Fruit fly (Drosophila melanogaster) whole organism, embryonic: ENCODE measurements around the gene dj-1beta.

ENCODE experiments used
- Abd-B ChIP-seq: fragments of 200-800 bp; sonication (Bioruptor generic); optimal IDR thresholded peaks from 2 replicates; lab custom pipeline; 2018; ENCODE audit warnings: missing biosample characterization, mild to moderate bottlenecking, missing genetic modification characterization, moderate library complexity
- Asciz ChIP-seq: fragments of 200-800 bp; sonication (Bioruptor generic); optimal IDR thresholded peaks from 2 replicates; lab custom pipeline; 2017; ENCODE audit warnings: missing biosample characterization, mild to moderate bottlenecking, missing genetic modification characterization, missing genetic modification reagents
- CG10274 ChIP-seq: fragments of 200-800 bp; sonication (Bioruptor generic); optimal IDR thresholded peaks from 3 replicates; lab custom pipeline; 2017; ENCODE audit warnings: missing biosample characterization, mild to moderate bottlenecking, missing genetic modification characterization
- CG12769 ChIP-seq: fragments of 200-800 bp; sonication (Bioruptor generic); optimal IDR thresholded peaks from 2 replicates; lab custom pipeline; 2019; ENCODE audit warnings: missing biosample characterization, mild to moderate bottlenecking, missing genetic modification characterization, moderate library complexity
- CG15479 ChIP-seq: fragments of 200-800 bp; sonication (Bioruptor generic); optimal IDR thresholded peaks from 3 replicates; lab custom pipeline; 2019; ENCODE audit warnings: missing biosample characterization, mild to moderate bottlenecking, missing genetic modification characterization, moderate library complexity
- CG15601 ChIP-seq: fragments of 200-800 bp; sonication (Bioruptor generic); optimal IDR thresholded peaks from 3 replicates; lab custom pipeline; 2019; ENCODE audit warnings: missing biosample characterization, mild to moderate bottlenecking, missing genetic modification characterization, moderate library complexity
- CG1602 ChIP-seq: fragments of 200-800 bp; sonication (Bioruptor generic); optimal IDR thresholded peaks from 3 replicates; lab custom pipeline; 2016; ENCODE audit warnings: missing biosample characterization, missing genetic modification characterization
- CG17912 ChIP-seq: fragments of 200-800 bp; sonication (Bioruptor generic); optimal IDR thresholded peaks from 2 replicates; lab custom pipeline; 2018; ENCODE audit warnings: missing biosample characterization, mild to moderate bottlenecking, missing genetic modification characterization
- CG18262 ChIP-seq: fragments of 200-800 bp; optimal IDR thresholded peaks from 3 replicates; lab custom pipeline; 2019; ENCODE audit warnings: missing biosample characterization, mild to moderate bottlenecking, missing genetic modification characterization, moderate library complexity
- CG18476 ChIP-seq: fragments of 200-800 bp; sonication (Bioruptor generic); optimal IDR thresholded peaks from 2 replicates; lab custom pipeline; 2016; ENCODE audit warnings: missing biosample characterization, mild to moderate bottlenecking, missing genetic modification characterization
- CG2120 ChIP-seq: fragments of 200-800 bp; sonication (Bioruptor generic); optimal IDR thresholded peaks from 3 replicates; lab custom pipeline; 2016; ENCODE audit warnings: missing biosample characterization, missing genetic modification characterization
- CG31388 ChIP-seq: fragments of 200-800 bp; sonication (Bioruptor generic); optimal IDR thresholded peaks from 2 replicates; lab custom pipeline; 2016; ENCODE audit warnings: missing biosample characterization, missing genetic modification characterization
- CG31441 ChIP-seq: fragments of 200-800 bp; sonication (Bioruptor generic); IDR thresholded peaks from 2 replicates; pipeline ENCODE4 v1.3.6; 2022; ENCODE audit warnings: missing biosample characterization, missing genetic modification characterization
- CG4360 ChIP-seq: fragments of 200-800 bp; sonication (Bioruptor generic); IDR thresholded peaks from 2 replicates; pipeline ENCODE4 v1.3.6; 2022; ENCODE audit warnings: missing biosample characterization, missing genetic modification characterization
- CG5245 ChIP-seq: fragments of 200-800 bp; sonication (Bioruptor generic); optimal IDR thresholded peaks from 3 replicates; lab custom pipeline; 2016; ENCODE audit warnings: missing biosample characterization, missing genetic modification characterization
- CG6175 ChIP-seq: fragments of 200-800 bp; sonication (Bioruptor generic); IDR thresholded peaks from 3 replicates; pipeline ENCODE4 v1.3.6; 2022; ENCODE audit warnings: missing biosample characterization, missing genetic modification characterization
- CG9215 ChIP-seq: fragments of 200-800 bp; sonication (Bioruptor generic); IDR thresholded peaks from 2 replicates; pipeline ENCODE4 v1.3.6; 2022; ENCODE audit warnings: missing biosample characterization, missing genetic modification characterization
- CG9727 ChIP-seq: fragments of 200-800 bp; sonication (Bioruptor generic); optimal IDR thresholded peaks from 3 replicates; lab custom pipeline; 2017; ENCODE audit warnings: missing biosample characterization, mild to moderate bottlenecking, missing genetic modification characterization
- D ChIP-seq, 2 experiments: fragments of 200-800 bp in 1 of 2; fragments of >200 bp in 1 of 2; sonication (Bioruptor generic) in 1 of 2; optimal IDR thresholded peaks; 2 replicates in 1 of 2; 3 replicates in 1 of 2; lab custom pipeline; 2017; ENCODE audit warnings: mild to moderate bottlenecking in 1 of 2, missing biosample characterization in 1 of 2, missing genetic modification characterization in 1 of 2, missing genetic modification reagents in 1 of 2
- Elba2 ChIP-seq: fragments of 200-800 bp; sonication (Bioruptor generic); optimal IDR thresholded peaks from 3 replicates; lab custom pipeline; 2016; ENCODE audit warnings: missing biosample characterization, missing genetic modification characterization
- Fer2 ChIP-seq: fragments of 200-800 bp; sonication (Bioruptor generic); optimal IDR thresholded peaks from 2 replicates; lab custom pipeline; 2018; ENCODE audit warnings: missing biosample characterization, mild to moderate bottlenecking, missing genetic modification characterization, moderate library complexity
- Max ChIP-seq: fragments of 200-800 bp; sonication (Bioruptor generic); optimal IDR thresholded peaks from 2 replicates; lab custom pipeline; 2016; ENCODE audit warnings: missing biosample characterization, mild to moderate bottlenecking, missing genetic modification characterization
- NC2α ChIP-seq: fragments of 200-800 bp; sonication (Bioruptor generic); optimal IDR thresholded peaks from 2 replicates; lab custom pipeline; 2016; ENCODE audit warnings: missing biosample characterization, missing genetic modification characterization
- Opbp ChIP-seq: fragments of 200-800 bp; sonication (Bioruptor generic); IDR thresholded peaks from 3 replicates; pipeline ENCODE4 v1.3.6; 2022; ENCODE audit warnings: missing biosample characterization, missing genetic modification characterization; ENCODE audit not compliant: partially characterized antibody
- Ptx1 ChIP-seq: fragments of 200-800 bp; sonication (Bioruptor generic); IDR thresholded peaks from 2 replicates; pipeline ENCODE4 v1.3.6; 2022; ENCODE audit warnings: missing biosample characterization, missing genetic modification characterization
- Side ChIP-seq: fragments of 200-800 bp; sonication (Bioruptor generic); optimal IDR thresholded peaks from 2 replicates; lab custom pipeline; 2016; ENCODE audit warnings: missing biosample characterization, missing genetic modification characterization
- Sry-δ ChIP-seq: fragments of 200-800 bp; sonication (Bioruptor generic); optimal IDR thresholded peaks from 2 replicates; lab custom pipeline; 2016; ENCODE audit warnings: missing biosample characterization, missing genetic modification characterization
- Ssrp ChIP-seq: fragments of 200-800 bp; sonication (Bioruptor generic); optimal IDR thresholded peaks from 2 replicates; lab custom pipeline; 2018; ENCODE audit warnings: missing biosample characterization, mild to moderate bottlenecking, missing genetic modification characterization, moderate library complexity
- ac ChIP-seq: fragments of 200-800 bp; sonication (Bioruptor generic); optimal IDR thresholded peaks from 3 replicates; lab custom pipeline; 2017; ENCODE audit warnings: missing biosample characterization, mild to moderate bottlenecking, missing genetic modification characterization
- bab2 ChIP-seq: fragments of 200-800 bp; sonication (Bioruptor generic); optimal IDR thresholded peaks from 2 replicates; lab custom pipeline; 2016; ENCODE audit warnings: missing biosample characterization, missing genetic modification characterization
- bigmax ChIP-seq: fragments of 200-800 bp; sonication (Bioruptor generic); optimal IDR thresholded peaks from 2 replicates; lab custom pipeline; 2018; ENCODE audit warnings: missing biosample characterization, mild to moderate bottlenecking, missing genetic modification characterization
- dimm ChIP-seq: fragments of 200-800 bp; sonication (Bioruptor generic); IDR thresholded peaks from 2 replicates; pipeline ENCODE4 v1.3.6; 2022; ENCODE audit warnings: missing biosample characterization, missing genetic modification characterization
- gem ChIP-seq: fragments of 200-800 bp; sonication (Bioruptor generic); optimal IDR thresholded peaks from 2 replicates; lab custom pipeline; 2019; ENCODE audit warnings: missing biosample characterization, mild to moderate bottlenecking, missing genetic modification characterization, moderate library complexity
- hth ChIP-seq: fragments of >200 bp; optimal IDR thresholded peaks from 2 replicates; lab custom pipeline; 2017; ENCODE audit warnings: inconsistent platforms
- jigr1 ChIP-seq: fragments of 200-800 bp; sonication (Bioruptor generic); IDR thresholded peaks from 3 replicates; pipeline ENCODE4 v1.3.6; 2022; ENCODE audit warnings: missing biosample characterization, missing genetic modification characterization
- kah ChIP-seq: fragments of 200-800 bp; sonication (Bioruptor generic); optimal IDR thresholded peaks from 2 replicates; lab custom pipeline; 2018; ENCODE audit warnings: missing biosample characterization, mild to moderate bottlenecking, missing genetic modification characterization
- lbe ChIP-seq: fragments of 200-800 bp; sonication (Bioruptor generic); optimal IDR thresholded peaks from 2 replicates; lab custom pipeline; 2016; ENCODE audit warnings: missing biosample characterization, mild to moderate bottlenecking, missing genetic modification characterization
- p53 ChIP-seq: fragments of 200-800 bp; sonication (Bioruptor generic); optimal IDR thresholded peaks from 2 replicates; lab custom pipeline; 2016; ENCODE audit warnings: missing biosample characterization, missing genetic modification characterization
- pros ChIP-seq: fragments of 200-800 bp; sonication (Bioruptor generic); optimal IDR thresholded peaks from 3 replicates; lab custom pipeline; 2019; ENCODE audit warnings: missing biosample characterization, mild to moderate bottlenecking, missing genetic modification characterization, moderate library complexity
- pum ChIP-seq: fragments of 200-800 bp; sonication (Bioruptor generic); optimal IDR thresholded peaks from 2 replicates; lab custom pipeline; 2016; ENCODE audit warnings: missing biosample characterization, missing genetic modification characterization
- scrt ChIP-seq: fragments of 200-800 bp; sonication (Bioruptor generic); optimal IDR thresholded peaks from 2 replicates; lab custom pipeline; 2018; ENCODE audit warnings: missing biosample characterization, mild to moderate bottlenecking, missing genetic modification characterization, moderate library complexity
- sens-2 ChIP-seq: fragments of 200-800 bp; sonication (Bioruptor generic); IDR thresholded peaks from 2 replicates; pipeline ENCODE4 v1.3.6; 2022; ENCODE audit warnings: missing biosample characterization, missing genetic modification characterization
- seq ChIP-seq: fragments of 200-800 bp; sonication (Bioruptor generic); IDR thresholded peaks from 2 replicates; pipeline ENCODE4 v1.3.6; 2022; ENCODE audit warnings: missing biosample characterization, missing genetic modification characterization
- slou ChIP-seq: fragments of 200-800 bp; sonication (Bioruptor generic); optimal IDR thresholded peaks from 3 replicates; lab custom pipeline; 2016; ENCODE audit warnings: missing biosample characterization, missing genetic modification characterization
- sqz ChIP-seq: fragments of 200-800 bp; sonication (Bioruptor generic); optimal IDR thresholded peaks from 3 replicates; lab custom pipeline; 2018; ENCODE audit warnings: missing biosample characterization, mild to moderate bottlenecking, missing genetic modification characterization
- tll ChIP-seq, 2 experiments: fragments of 200-800 bp in 1 of 2; fragments of >200 bp in 1 of 2; sonication (Bioruptor generic) in 1 of 2; optimal IDR thresholded peaks; 2 replicates each; lab custom pipeline; 2017 to 2019; ENCODE audit warnings: missing biosample characterization in 2 of 2, missing genetic modification characterization in 2 of 2, mild to moderate bottlenecking in 1 of 2, moderate library complexity in 1 of 2
- twi ChIP-seq: fragments of 200-800 bp; optimal IDR thresholded peaks from 2 replicates; lab custom pipeline; 2019; ENCODE audit warnings: missing biosample characterization, mild to moderate bottlenecking, missing genetic modification characterization, moderate library complexity
- yki ChIP-seq: fragments of >200 bp; optimal IDR thresholded peaks from 3 replicates; lab custom pipeline; 2018
- zen ChIP-seq: fragments of 200-800 bp; sonication (Bioruptor generic); optimal IDR thresholded peaks from 3 replicates; lab custom pipeline; 2018; ENCODE audit warnings: missing biosample characterization, mild to moderate bottlenecking, missing genetic modification characterization, moderate library complexity

Gene dj-1beta

DNA sequence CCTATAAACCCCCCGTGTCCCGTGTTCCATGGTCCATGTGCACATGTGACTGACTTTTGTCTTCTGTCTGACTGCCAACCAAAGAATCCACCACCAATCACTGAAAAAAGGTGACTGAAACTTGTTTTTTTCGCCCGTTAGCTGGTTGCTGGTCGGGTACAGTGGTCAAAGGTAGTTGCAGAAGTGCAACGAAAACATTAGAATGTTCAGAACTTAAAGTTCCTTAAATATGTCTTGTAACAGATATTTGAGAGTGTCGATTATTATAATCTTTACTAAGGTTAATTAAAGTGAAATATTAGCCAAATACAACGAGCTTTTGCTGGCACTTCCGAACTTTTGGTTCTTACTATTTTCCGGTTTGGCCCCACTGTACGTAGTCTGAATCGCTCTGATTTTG, 45.8 kb upstream of the dj-1beta start (continued):
- TF ChIP-seq lbe (GFP tag; lab: Kevin White, UChicago) (peak; percentile 22), zen (tag; lab: Kevin White, UChicago) (peak; percentile 52), Abd-B (no peak), jigr1 (GFP tag; lab: Robert Waterston, UW) (no peak), dimm (GFP tag; lab: Robert Waterston, UW) (no peak), sens-2 (GFP tag; lab: Robert Waterston, UW) (peak; percentile 56; the same call in 1 of the 2 replicates), CG1602 (GFP tag; lab: Kevin White, UChicago) (peak; percentile 34), Asciz (GFP tag; lab: Kevin White, UChicago) (peak; percentile 38), gem (peak; percentile 75), CG9215 (GFP tag; lab: Robert Waterston, UW) (no peak), CG18262 (tag; lab: Kevin White, UChicago) (peak; percentile 79), CG18476 (GFP tag; lab: Kevin White, UChicago) (peak; percentile 51), seq (GFP tag; lab: Robert Waterston, UW) (0 out of 2 replicates have a peak, but pooled peaks have one; percentile 23), Ssrp (tag; lab: Kevin White, UChicago) (peak; percentile 45), bigmax (GFP tag; lab: Kevin White, UChicago) (no peak)

DNA sequence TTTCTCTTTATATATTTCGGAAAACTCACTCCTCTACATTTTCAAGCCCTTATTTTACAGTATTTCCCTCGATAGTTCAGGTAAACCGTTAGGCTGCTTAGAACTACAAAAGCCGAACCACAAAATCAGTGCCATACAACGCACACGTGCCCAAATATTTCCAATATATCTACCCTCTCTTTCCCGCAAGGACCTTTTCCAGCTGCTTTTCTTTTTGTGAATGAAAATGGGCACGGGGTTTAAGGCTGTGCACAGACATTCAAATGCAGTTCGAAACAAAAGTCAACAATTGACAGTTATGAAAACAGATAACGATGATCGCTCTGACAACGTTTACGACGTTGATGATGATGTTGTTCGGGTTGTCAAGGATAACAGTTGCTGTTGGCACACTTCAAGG, 44.7 kb upstream of the dj-1beta start:
- peak in 1 of 2 experiments; percentile 98 for TF ChIP-seq tll (GFP tag; optimal IDR thresholded peaks at IDR 0.05; lab: Kevin White, UChicago)
- no peak for TF ChIP-seq CG17912 (GFP tag; lab: Kevin White, UChicago)
- peak; percentile 71 for TF ChIP-seq pros (GFP tag; lab: Kevin White, UChicago)
- peak; percentile 56 for TF ChIP-seq ac (GFP tag; lab: Kevin White, UChicago)
- peak; percentile 55 for TF ChIP-seq CG15479
- TF ChIP-seq Opbp (GFP tag; lab: Robert Waterston, UW), result no peak
- TF ChIP-seq twi (tag; lab: Kevin White, UChicago), result peak; percentile 91
- no peak for TF ChIP-seq CG4360 (GFP tag; lab: Robert Waterston, UW)
- no peak for TF ChIP-seq CG9215 (GFP tag; lab: Robert Waterston, UW)
- no peak for TF ChIP-seq Fer2
- TF ChIP-seq CG12769, result no peak
- TF ChIP-seq zen (tag; lab: Kevin White, UChicago), result peak; percentile 64
- no peak for TF ChIP-seq CG5245 (GFP tag; lab: Kevin White, UChicago)
- no peak for TF ChIP-seq CG31441 (GFP tag; lab: Robert Waterston, UW)
- no peak for TF ChIP-seq p53
- TF ChIP-seq D (optimal IDR thresholded peaks at IDR 0.05; lab: Kevin White, UChicago), result peak; percentile 78
- no peak for TF ChIP-seq D (GFP tag; optimal IDR thresholded peaks at IDR 0.05; lab: Kevin White, UChicago)
- no peak for TF ChIP-seq Ptx1 (GFP tag; lab: Robert Waterston, UW)
- TF ChIP-seq CG31388 (GFP tag; lab: Kevin White, UChicago), result no peak
- TF ChIP-seq scrt (GFP tag; lab: Kevin White, UChicago), result no peak
- TF ChIP-seq seq (GFP tag; lab: Robert Waterston, UW), result no peak

DNA sequence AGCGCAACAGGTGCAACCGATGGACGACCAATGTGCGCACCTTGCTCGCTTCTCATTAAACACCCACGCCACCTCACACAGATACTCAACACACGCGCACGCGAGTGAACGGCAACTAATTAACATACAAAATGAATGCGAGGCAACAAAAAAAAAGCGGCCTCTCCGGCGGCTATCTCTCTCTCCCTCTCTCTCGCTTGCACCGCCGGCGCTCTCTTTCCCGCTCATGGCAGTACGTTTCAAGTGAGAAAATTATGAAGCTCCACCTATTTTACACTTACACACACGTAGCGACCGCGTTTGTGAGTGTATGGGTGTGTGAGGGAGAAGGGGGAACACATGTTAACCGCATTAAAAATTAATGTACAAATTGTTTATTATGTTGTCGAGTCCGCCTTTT, 42.8 kb upstream of the dj-1beta start:
- TF ChIP-seq slou (GFP tag; lab: Kevin White, UChicago) (no peak), Sry-δ (GFP tag; lab: Kevin White, UChicago) (no peak), CG15479 (peak; percentile 52), bab2 (GFP tag; lab: Kevin White, UChicago) (no peak), NC2α (GFP tag; lab: Kevin White, UChicago) (no peak), Side (no peak), CG6175 (GFP tag; lab: Robert Waterston, UW) (no peak), CG9727 (no peak), pum (no peak), CG2120 (GFP tag; lab: Kevin White, UChicago) (no peak), Elba2 (GFP tag; lab: Kevin White, UChicago) (no peak), CG15601 (tag; lab: Kevin White, UChicago) (no peak), kah (GFP tag; lab: Kevin White, UChicago) (peak; percentile 37), Max (GFP tag; lab: Kevin White, UChicago) (no peak), sqz (GFP tag; lab: Kevin White, UChicago) (peak; percentile 99), CG31388 (GFP tag; lab: Kevin White, UChicago) (no peak), hth (lab: Kevin White, UChicago) (no peak), CG10274 (GFP tag; lab: Kevin White, UChicago) (no peak), yki (lab: Kevin White, UChicago) (peak; percentile 32)
